Fruit fly (Drosophila melanogaster): ENCODE measurements around the gene Amt.

- TF ChIP-seq jigr1 (GFP tag; IDR thresholded peaks at IDR 0.05), result no peak
- TF ChIP-seq CG10267 (tag; optimal IDR thresholded peaks at IDR 0.05), result no peak
- no peak for TF ChIP-seq zfh2 (GFP tag; optimal IDR thresholded peaks at IDR 0.05)
- no peak for TF ChIP-seq Dip3 (GFP tag; optimal IDR thresholded peaks at IDR 0.05)
- no peak for TF ChIP-seq CG10431 (GFP tag; optimal IDR thresholded peaks at IDR 0.05)
- TF ChIP-seq Dad (GFP tag; optimal IDR thresholded peaks at IDR 0.05), result no peak
- TF ChIP-seq Jarid2 (GFP tag; optimal IDR thresholded peaks at IDR 0.05), result no peak
- no peak for TF ChIP-seq CG6272 (GFP tag; IDR thresholded peaks at IDR 0.05)
Measured at dm6 chr3R:15198052-15198793, 50.7 kb downstream of the Amt start.

Measured in whole organism, embryonic.